Worm (Caenorhabditis elegans): Measurements from ENCODE around the gene F31D4.8.

The F31D4.8 gene

ce11 chrV:20862681-20863080 lies 5.5 kb downstream of the F31D4.8 start, which contains the start of gene twk-35:
TSS of gene twk-35 (plus strand) at chrV:20862981.
- TF ChIP-seq pax-1 (tag; optimal IDR thresholded peaks at IDR 0.05) (no peak), ama-1 (optimal IDR thresholded peaks at IDR 0.05) (no peak), eyg-1 (tag; optimal IDR thresholded peaks at IDR 0.05) (no peak), tbx-7 (tag; optimal IDR thresholded peaks at IDR 0.05) (no peak), dve-1 (tag; optimal IDR thresholded peaks at IDR 0.05) (no peak), unc-42 (tag; optimal IDR thresholded peaks at IDR 0.05) (no peak), unc-86 (tag; optimal IDR thresholded peaks at IDR 0.05) (no peak), hlh-13 (GFP tag; optimal IDR thresholded peaks at IDR 0.05) (no peak), ceh-9 (tag; optimal IDR thresholded peaks at IDR 0.05) (no peak), sox-2 (GFP tag; IDR thresholded peaks at IDR 0.05) (no peak), ceh-14 (tag; optimal IDR thresholded peaks at IDR 0.05) (no peak), hlh-30 (tag; optimal IDR thresholded peaks at IDR 0.05; ENCODE audit: insufficient read depth) (no peak), sdc-2 (tag; optimal IDR thresholded peaks at IDR 0.05) (no peak), ahr-1 (tag; optimal IDR thresholded peaks at IDR 0.05) (no peak), T23F11.4 (GFP tag; optimal IDR thresholded peaks at IDR 0.05) (no peak), gmeb-2 (tag; optimal IDR thresholded peaks at IDR 0.05) (no peak), hlh-8 (tag; optimal IDR thresholded peaks at IDR 0.05) (no peak), sox-4 (tag; optimal IDR thresholded peaks at IDR 0.05) (no peak)

- TF ChIP-seq hlh-30 (tag; optimal IDR thresholded peaks at IDR 0.05; ENCODE audit: insufficient read depth) (no peak), hlh-15 (tag; optimal IDR thresholded peaks at IDR 0.05) (no peak), fax-1 (tag; optimal IDR thresholded peaks at IDR 0.05) (no peak), tbx-7 (tag; optimal IDR thresholded peaks at IDR 0.05) (no peak), pag-3 (tag; optimal IDR thresholded peaks at IDR 0.05; ENCODE audit: borderline replicate concordance) (no peak), K09A11.1 (tag; optimal IDR thresholded peaks at IDR 0.05; ENCODE audit: insufficient read depth) (no peak), nhr-11 (tag; optimal IDR thresholded peaks at IDR 0.05) (no peak), sdc-2 (tag; optimal IDR thresholded peaks at IDR 0.05) (no peak), elt-2 (tag; optimal IDR thresholded peaks at IDR 0.05) (no peak), unc-42 (tag; optimal IDR thresholded peaks at IDR 0.05) (no peak), ceh-6 (GFP tag; optimal IDR thresholded peaks at IDR 0.05) (no peak), F13H6.1 (tag; optimal IDR thresholded peaks at IDR 0.05) (no peak)
Observed at ce11 chrV:20861080-20861479, 7.1 kb downstream of the F31D4.8 start, which contains the start of gene try-4. TSS of gene try-4 (minus strand) at chrV:20861153.

ce11 chrV:20853581-20854161 lies 14.6 kb downstream of the F31D4.8 start, which contains the start of gene F31D4.5:
TSS of gene F31D4.5 (plus strand) at chrV:20854071.
- TF ChIP-seq unc-86 (tag; optimal IDR thresholded peaks at IDR 0.05) (no peak), unc-42 (tag; optimal IDR thresholded peaks at IDR 0.05) (peak; percentile 39), nhr-232 (tag; optimal IDR thresholded peaks at IDR 0.05) (no peak), ceh-34 (tag; optimal IDR thresholded peaks at IDR 0.05) (no peak), hlh-8 (tag; optimal IDR thresholded peaks at IDR 0.05) (no peak), eyg-1 (tag; optimal IDR thresholded peaks at IDR 0.05) (no peak), odd-2 (tag; optimal IDR thresholded peaks at IDR 0.05) (no peak), elt-2 (tag; optimal IDR thresholded peaks at IDR 0.05) (peak; percentile 31), C38D4.7 (GFP tag; optimal IDR thresholded peaks at IDR 0.05) (no peak), npax-4 (tag; optimal IDR thresholded peaks at IDR 0.05) (no peak)

- peak; percentile 74 for TF ChIP-seq pha-2 (tag; optimal IDR thresholded peaks at IDR 0.05)
- peak; percentile 13 for TF ChIP-seq ref-2 (tag; optimal IDR thresholded peaks at IDR 0.05)
- peak; percentile 37 for TF ChIP-seq nfya-1 (tag; optimal IDR thresholded peaks at IDR 0.05)
- TF ChIP-seq sdc-2 (tag; optimal IDR thresholded peaks at IDR 0.05) = no peak
- TF ChIP-seq unc-3 (GFP tag; conservative IDR thresholded peaks at IDR 0.05) = no peak
- no peak for TF ChIP-seq unc-3 (tag; optimal IDR thresholded peaks at IDR 0.05)
- peak; percentile 20 for TF ChIP-seq ztf-16 (tag; optimal IDR thresholded peaks at IDR 0.05)
- no peak for TF ChIP-seq rnt-1 (tag; optimal IDR thresholded peaks at IDR 0.05)
- TF ChIP-seq Y22D7AL.16 (tag; optimal IDR thresholded peaks at IDR 0.05) = peak; percentile 31
- TF ChIP-seq C08G9.2 (tag; optimal IDR thresholded peaks at IDR 0.05) = peak; percentile 50
- TF ChIP-seq hlh-8 (tag; optimal IDR thresholded peaks at IDR 0.05) = no peak
- peak; percentile 33 for TF ChIP-seq tbx-2 (tag; optimal IDR thresholded peaks at IDR 0.05)
- TF ChIP-seq ceh-31 (tag; optimal IDR thresholded peaks at IDR 0.05) = peak; percentile 52
- TF ChIP-seq unc-42 (tag; optimal IDR thresholded peaks at IDR 0.05) = peak; percentile 73
- TF ChIP-seq unc-86 (tag; optimal IDR thresholded peaks at IDR 0.05) = no peak
- TF ChIP-seq elt-2 (tag; optimal IDR thresholded peaks at IDR 0.05) = peak; percentile 9
Observed at ce11 chrV:20851847-20852386, 16.3 kb downstream of the F31D4.8 start, which contains the start of gene ndua-1. TSS of gene ndua-1 (minus strand) at chrV:20851897.

All from whole organism, late embryonic.